Fruit fly (Drosophila melanogaster) whole organism, prepupa: ENCODE data around the gene CG14153.

Experiments used
- CG6854 ChIP-seq: fragments of 200-800 bp; sonication (Bioruptor generic); optimal IDR thresholded peaks from 2 replicates; lab custom pipeline; 2017; ENCODE audit warnings: missing biosample characterization, mild to moderate bottlenecking, missing genetic modification characterization
- CG9139 ChIP-seq: fragments of 200-800 bp; sonication (Bioruptor generic); optimal IDR thresholded peaks from 3 replicates; lab custom pipeline; 2017; ENCODE audit warnings: missing biosample characterization, mild to moderate bottlenecking, missing genetic modification characterization
- Ets21C ChIP-seq: fragments of 200-800 bp; sonication (Bioruptor generic); optimal IDR thresholded peaks from 3 replicates; lab custom pipeline; 2016; ENCODE audit warnings: missing biosample characterization, missing genetic modification characterization
- Sox102F ChIP-seq: fragments of 200-800 bp; sonication (Bioruptor generic); optimal IDR thresholded peaks from 2 replicates; lab custom pipeline; 2016; ENCODE audit warnings: missing biosample characterization, mild to moderate bottlenecking, missing genetic modification characterization
- Sox14 ChIP-seq: fragments of 200-800 bp; sonication (Bioruptor generic); optimal IDR thresholded peaks from 3 replicates; lab custom pipeline; 2016; ENCODE audit warnings: missing biosample characterization, missing genetic modification characterization
- pdm3 ChIP-seq: fragments of 200-800 bp; sonication (Bioruptor generic); optimal IDR thresholded peaks from 3 replicates; lab custom pipeline; 2016; ENCODE audit warnings: missing biosample characterization, missing genetic modification characterization
- salr ChIP-seq, 2 experiments: fragments of 200-800 bp; sonication (Bioruptor generic); optimal IDR thresholded peaks; 3 replicates each; lab custom pipeline; 2016 to 2018; ENCODE audit warnings: missing biosample characterization in 2 of 2, missing genetic modification characterization in 2 of 2, mild to moderate bottlenecking in 1 of 2
- topi ChIP-seq: fragments of 200-800 bp; sonication (Bioruptor generic); optimal IDR thresholded peaks from 3 replicates; lab custom pipeline; 2016; ENCODE audit warnings: missing biosample characterization, missing genetic modification characterization

dm6 chr3L:10663190-10663763 is 19.9 kb downstream of the CG14153 start, which contains the start of gene Adi1:
- TF ChIP-seq Sox14 (no peak), salr (GFP tag; optimal IDR thresholded peaks at IDR 0.05; lab: Kevin White, UChicago) (no peak), Ets21C (GFP tag; lab: Kevin White, UChicago) (no peak), topi (no peak), pdm3 (no peak), CG9139 (GFP tag; lab: Kevin White, UChicago) (no peak), Sox102F (GFP tag; lab: Kevin White, UChicago) (no peak), CG6854 (GFP tag; lab: Kevin White, UChicago) (no peak)
